Worm (Caenorhabditis elegans) whole organism, L3 larva: Measurements from ENCODE around the gene srh-286.

Experiments used
- R02D3.7 ChIP-seq: fragments of 150-350 bp; optimal IDR thresholded peaks from 2 replicates; lab custom pipeline; 2014; ENCODE audit warnings: missing biosample characterization, missing genetic modification characterization
- ZK546.5 ChIP-seq: sonication (generic microtip); optimal IDR thresholded peaks from 2 replicates; lab custom pipeline; 2017; ENCODE audit warnings: missing biosample characterization, missing genetic modification characterization
- aly-2 ChIP-seq: fragments of 150-350 bp; optimal IDR thresholded peaks from 2 replicates; lab custom pipeline; 2014; ENCODE audit warnings: missing biosample characterization, missing genetic modification characterization
- ama-1 ChIP-seq: fragments of 150-350 bp; optimal IDR thresholded peaks from 2 replicates; lab custom pipeline; 2018
- ceh-16 ChIP-seq: sonication (generic microtip); optimal IDR thresholded peaks from 2 replicates; lab custom pipeline; 2017; ENCODE audit warnings: missing biosample characterization, missing genetic modification characterization
- ceh-9 ChIP-seq: sonication (generic microtip); optimal IDR thresholded peaks from 2 replicates; lab custom pipeline; 2018; ENCODE audit warnings: missing biosample characterization, missing genetic modification characterization
- egl-27 ChIP-seq: sonication (generic microtip); optimal IDR thresholded peaks from 4 replicates; lab custom pipeline; 2017; ENCODE audit warnings: missing biosample characterization, missing genetic modification reagents, missing genetic modification characterization
- egl-5 ChIP-seq: fragments of 150-350 bp; optimal IDR thresholded peaks from 2 replicates; lab custom pipeline; 2017; ENCODE audit warnings: missing biosample characterization, missing genetic modification reagents, missing genetic modification characterization, inconsistent platforms
- elt-2 ChIP-seq: sonication (generic microtip); optimal IDR thresholded peaks from 2 replicates; lab custom pipeline; 2016; ENCODE audit warnings: missing genetic modification reagents, mild to moderate bottlenecking, missing genetic modification characterization, missing compliant biosample characterization
- fkh-2 ChIP-seq: fragments of 150-350 bp; optimal IDR thresholded peaks from 2 replicates; lab custom pipeline; 2014; ENCODE audit warnings: missing biosample characterization, missing genetic modification reagents, missing genetic modification characterization
- fos-1 ChIP-seq: fragments of 150-350 bp; optimal IDR thresholded peaks from 2 replicates; lab custom pipeline; 2014; ENCODE audit warnings: missing biosample characterization, missing genetic modification characterization
- hmg-11 ChIP-seq: sonication (generic microtip); optimal IDR thresholded peaks from 2 replicates; lab custom pipeline; 2016; ENCODE audit warnings: missing genetic modification characterization, missing compliant biosample characterization
- jun-1 ChIP-seq: fragments of 150-350 bp; optimal IDR thresholded peaks from 2 replicates; lab custom pipeline; 2014; ENCODE audit warnings: missing biosample characterization, missing genetic modification reagents, missing genetic modification characterization
- lin-15B ChIP-seq: fragments of 150-350 bp; optimal IDR thresholded peaks from 2 replicates; lab custom pipeline; 2014; ENCODE audit warnings: missing biosample characterization, missing genetic modification characterization
- lin-39 ChIP-seq: fragments of 150-350 bp; optimal IDR thresholded peaks from 2 replicates; lab custom pipeline; 2018; ENCODE audit warnings: missing biosample characterization, missing genetic modification reagents, missing genetic modification characterization
- lsy-12 ChIP-seq: sonication (generic microtip); optimal IDR thresholded peaks from 2 replicates; lab custom pipeline; 2016; ENCODE audit warnings: mild to moderate bottlenecking, missing genetic modification characterization, missing compliant biosample characterization
- mml-1 ChIP-seq: fragments of 150-350 bp; sonication (generic microtip); optimal IDR thresholded peaks from 3 replicates; lab custom pipeline; 2014; ENCODE audit warnings: missing biosample characterization, missing genetic modification characterization
- nfya-1 ChIP-seq: sonication (generic microtip); optimal IDR thresholded peaks from 2 replicates; lab custom pipeline; 2017; ENCODE audit warnings: missing genetic modification characterization, mild to moderate bottlenecking, missing compliant biosample characterization, antibody characterized with exemption, moderate library complexity; ENCODE audit not compliant: insufficient read depth
- nhr-25 ChIP-seq: sonication (generic microtip); optimal IDR thresholded peaks from 2 replicates; lab custom pipeline; 2017; ENCODE audit warnings: missing biosample characterization, missing genetic modification characterization
- nhr-67 ChIP-seq: fragments of 150-350 bp; optimal IDR thresholded peaks from 2 replicates; lab custom pipeline; 2014; ENCODE audit warnings: missing biosample characterization, missing genetic modification characterization
- nhr-77 ChIP-seq: fragments of 150-350 bp; optimal IDR thresholded peaks from 2 replicates; lab custom pipeline; 2014; ENCODE audit warnings: missing biosample characterization, missing genetic modification characterization
- pha-4 ChIP-seq: fragments of 150-350 bp; optimal IDR thresholded peaks from 2 replicates; lab custom pipeline; 2014; ENCODE audit warnings: missing biosample characterization, missing genetic modification reagents, missing genetic modification characterization
- pqm-1 ChIP-seq: fragments of 150-350 bp; optimal IDR thresholded peaks from 2 replicates; lab custom pipeline; 2017; ENCODE audit warnings: missing biosample characterization, missing genetic modification characterization, inconsistent platforms
- sea-2 ChIP-seq: fragments of 150-350 bp; sonication (generic microtip); optimal IDR thresholded peaks from 4 replicates; lab custom pipeline; 2014; ENCODE audit warnings: missing biosample characterization, missing genetic modification reagents, missing genetic modification characterization
- unc-39 ChIP-seq: sonication (generic microtip); optimal IDR thresholded peaks from 4 replicates; lab custom pipeline; 2017; ENCODE audit warnings: missing biosample characterization, missing genetic modification characterization
- unc-62 ChIP-seq: fragments of 150-350 bp; sonication (generic microtip); optimal IDR thresholded peaks from 4 replicates; lab custom pipeline; 2014; ENCODE audit warnings: missing biosample characterization, missing genetic modification reagents, missing genetic modification characterization
- zag-1 ChIP-seq: fragments of 150-350 bp; optimal IDR thresholded peaks from 2 replicates; lab custom pipeline; 2014; ENCODE audit warnings: missing biosample characterization, missing genetic modification characterization
- ztf-11 ChIP-seq: fragments of 150-350 bp; optimal IDR thresholded peaks from 2 replicates; lab custom pipeline; 2014; ENCODE audit warnings: missing biosample characterization, missing genetic modification characterization
- ztf-4 ChIP-seq: fragments of 150-350 bp; optimal IDR thresholded peaks from 2 replicates; lab custom pipeline; 2014; ENCODE audit warnings: missing biosample characterization, missing genetic modification characterization

srh-286 gene

ce11 chrV:17800538-17800937, 43.5 kb downstream of the srh-286 start, which contains the start of gene srh-287:
TSS of gene srh-287 (plus strand) at chrV:17800838.
- TF ChIP-seq aly-2 (tag; lab: Kevin White, UChicago) (no peak), lin-15B (tag; lab: Kevin White, UChicago) (no peak), zag-1 (tag; lab: Kevin White, UChicago) (no peak), egl-27 (tag; lab: Kevin White, UChicago) (no peak), sea-2 (GFP tag; lab: Kevin White, UChicago) (no peak), ztf-4 (tag; lab: Kevin White, UChicago) (no peak), pha-4 (tag; lab: Kevin White, UChicago) (no peak), nhr-77 (tag; lab: Kevin White, UChicago) (no peak), pqm-1 (tag; lab: Kevin White, UChicago) (no peak), nfya-1 (no peak)
- TF ChIP-seq, all 47 proteins: peak for 0

- no peak for TF ChIP-seq ceh-9
- no peak for TF ChIP-seq pqm-1 (tag; lab: Kevin White, UChicago)
- TF ChIP-seq ama-1 (lab: Kevin White, UChicago): no peak
- TF ChIP-seq, all 47 proteins: peak for 0
Observed at ce11 chrV:17798789-17799188, 45.2 kb downstream of the srh-286 start, which contains the start of gene srx-18. TSS of gene srx-18 (minus strand) at chrV:17798889.

ce11 chrV:17795655-17796054, 48.4 kb downstream of the srh-286 start, which contains the start of gene srh-288:
TSS of gene srh-288 (minus strand) at chrV:17795755.
- TF ChIP-seq elt-2 (tag; lab: Kevin White, UChicago): no peak
- no peak for TF ChIP-seq ztf-11 (tag; lab: Kevin White, UChicago)
- no peak for TF ChIP-seq ceh-16 (tag; lab: Kevin White, UChicago)
- no peak for TF ChIP-seq unc-39 (tag; lab: Kevin White, UChicago)
- no peak for TF ChIP-seq R02D3.7 (tag; lab: Kevin White, UChicago)
- no peak for TF ChIP-seq lin-39 (tag; lab: Kevin White, UChicago)
- TF ChIP-seq fos-1 (tag; lab: Kevin White, UChicago): no peak
- TF ChIP-seq pha-4 (tag; lab: Kevin White, UChicago): no peak
- no peak for TF ChIP-seq egl-5 (tag; lab: Kevin White, UChicago)
- TF ChIP-seq ZK546.5 (tag; lab: Kevin White, UChicago): no peak
- TF ChIP-seq unc-62: no peak
- TF ChIP-seq egl-27 (tag; lab: Kevin White, UChicago): no peak
- TF ChIP-seq zag-1 (tag; lab: Kevin White, UChicago): no peak
- TF ChIP-seq lsy-12 (tag; lab: Kevin White, UChicago): no peak
- TF ChIP-seq pqm-1 (tag; lab: Kevin White, UChicago): no peak
- TF ChIP-seq hmg-11 (tag; lab: Kevin White, UChicago): no peak
- TF ChIP-seq fkh-2 (tag; lab: Kevin White, UChicago): no peak
- no peak for TF ChIP-seq nhr-67

ce11 chrV:17793986-17794385, 50.0 kb downstream of the srh-286 start, which contains the start of gene srh-289:
TSS of gene srh-289 (minus strand) at chrV:17794086.
- TF ChIP-seq ceh-9 (no peak), jun-1 (tag; lab: Kevin White, UChicago) (no peak), nhr-25 (tag; lab: Kevin White, UChicago) (no peak), nhr-77 (tag; lab: Kevin White, UChicago) (no peak), mml-1 (no peak)
